Worm (Caenorhabditis elegans) whole organism, early embryonic: ENCODE results near the gene C14A4.9.

Experiments
- B0310.2 ChIP-seq: sonication (generic microtip); optimal IDR thresholded peaks from 2 replicates; lab custom pipeline; 2016; ENCODE audit warnings: mild to moderate bottlenecking, missing genetic modification characterization, missing compliant biosample characterization
- aly-1 ChIP-seq: sonication (generic microtip); optimal IDR thresholded peaks from 2 replicates; lab custom pipeline; 2016; ENCODE audit warnings: missing genetic modification characterization, missing compliant biosample characterization
- ama-1 ChIP-seq: fragments of 150-350 bp; optimal IDR thresholded peaks from 2 replicates; lab custom pipeline; 2014
- ceh-13 ChIP-seq: fragments of 200-800 bp; sonication (Bioruptor generic); optimal IDR thresholded peaks from 2 replicates; lab custom pipeline; 2018; ENCODE audit warnings: mild to moderate bottlenecking, missing genetic modification characterization, missing compliant biosample characterization
- ceh-36 ChIP-seq: sonication (generic microtip); optimal IDR thresholded peaks from 2 replicates; lab custom pipeline; 2016; ENCODE audit warnings: missing genetic modification characterization, inconsistent platforms, missing compliant biosample characterization
- flt-1 ChIP-seq: fragments of 200-800 bp; sonication (Bioruptor generic); IDR thresholded peaks from 2 replicates; pipeline ENCODE4 v1.3.6; 2022; ENCODE audit warnings: missing genetic modification characterization, missing compliant biosample characterization
- hmbx-1 ChIP-seq: sonication (generic microtip); optimal IDR thresholded peaks from 2 replicates; lab custom pipeline; 2016; ENCODE audit warnings: mild to moderate bottlenecking, missing genetic modification characterization, missing compliant biosample characterization
- pes-1 ChIP-seq: fragments of 200-800 bp; sonication (Bioruptor generic); IDR thresholded peaks from 2 replicates; pipeline ENCODE4 v1.3.6; 2022; ENCODE audit warnings: missing genetic modification reagents, missing genetic modification characterization, missing compliant biosample characterization
- tbx-11 ChIP-seq: fragments of 200-800 bp; sonication (Bioruptor generic); IDR thresholded peaks from 2 replicates; pipeline ENCODE4 v1.3.6; 2022; ENCODE audit warnings: missing genetic modification characterization, missing compliant biosample characterization
- tbx-37 ChIP-seq: fragments of 200-800 bp; sonication (Bioruptor generic); conservative IDR thresholded peaks from 2 replicates; pipeline ENCODE4 v1.3.6; 2022; ENCODE audit warnings: missing genetic modification reagents, missing genetic modification characterization, missing compliant biosample characterization

ce11 chrII:10559671-10560184 is 39.4 kb upstream of the C14A4.9 start:
- TF ChIP-seq B0310.2 (tag; lab: Kevin White, UChicago) = no peak
- no peak for TF ChIP-seq tbx-11 (GFP tag; lab: Robert Waterston, UW)
- no peak for TF ChIP-seq tbx-37 (GFP tag; lab: Robert Waterston, UW)
- no peak for TF ChIP-seq flt-1 (GFP tag; lab: Robert Waterston, UW)
- TF ChIP-seq ama-1 (lab: Kevin White, UChicago) = no peak
- no peak for TF ChIP-seq ceh-36 (tag; lab: Kevin White, UChicago)
- no peak for TF ChIP-seq pes-1
- TF ChIP-seq aly-1 (tag; lab: Kevin White, UChicago) = no peak
- no peak for TF ChIP-seq hmbx-1 (tag; lab: Kevin White, UChicago)
- TF ChIP-seq ceh-13 (GFP tag; lab: Kevin White, UChicago) = no peak
